Fruit fly (Drosophila melanogaster) whole organism, embryonic: Measurements from ENCODE around the gene Coq5.
A peak's percentile ranks its signal among the peaks of the same experiment; 100 is the strongest.

Experiments used
- Ada2b ChIP-seq: fragments of 200-800 bp; sonication (Bioruptor generic); IDR thresholded peaks from 2 replicates; pipeline ENCODE4 v1.3.6; 2022; ENCODE audit warnings: missing biosample characterization, missing genetic modification characterization
- Adf1 ChIP-seq: fragments of 200-800 bp; sonication (Bioruptor generic); IDR thresholded peaks from 2 replicates; pipeline ENCODE4 v1.3.6; 2022; ENCODE audit warnings: missing biosample characterization, missing genetic modification characterization
- Aef1 ChIP-seq: fragments of 200-800 bp; sonication (Bioruptor generic); IDR thresholded peaks from 3 replicates; pipeline ENCODE4 v1.3.6; 2022; ENCODE audit warnings: missing biosample characterization, missing genetic modification characterization
- Atf6 ChIP-seq: fragments of 200-800 bp; sonication (Bioruptor generic); IDR thresholded peaks from 2 replicates; pipeline ENCODE4 v1.3.6; 2022; ENCODE audit warnings: missing biosample characterization, missing genetic modification characterization
- Bgb ChIP-seq: fragments of 200-800 bp; sonication (Bioruptor generic); IDR thresholded peaks from 2 replicates; pipeline ENCODE4 v1.3.6; 2022; ENCODE audit warnings: missing biosample characterization, missing genetic modification characterization; ENCODE audit not compliant: partially characterized antibody
- CG11695 ChIP-seq: fragments of 200-800 bp; sonication (Bioruptor generic); IDR thresholded peaks from 3 replicates; pipeline ENCODE4 v1.3.6; 2022; ENCODE audit warnings: missing biosample characterization, missing genetic modification characterization
- CG12071 ChIP-seq: fragments of 200-800 bp; sonication (Bioruptor generic); optimal IDR thresholded peaks from 3 replicates; lab custom pipeline; 2018; ENCODE audit warnings: missing biosample characterization, mild to moderate bottlenecking, missing genetic modification characterization
- CG13287 ChIP-seq: fragments of 200-800 bp; sonication (Bioruptor generic); IDR thresholded peaks from 2 replicates; pipeline ENCODE4 v1.3.6; 2022; ENCODE audit warnings: missing biosample characterization, missing genetic modification characterization; ENCODE audit not compliant: partially characterized antibody
- CG14965 ChIP-seq: fragments of 200-800 bp; sonication (Bioruptor generic); optimal IDR thresholded peaks from 2 replicates; lab custom pipeline; 2016; ENCODE audit warnings: missing biosample characterization, missing genetic modification characterization, borderline replicate concordance
- CG1603 ChIP-seq: fragments of 200-800 bp; sonication (Bioruptor generic); optimal IDR thresholded peaks from 2 replicates; lab custom pipeline; 2019; ENCODE audit warnings: missing biosample characterization, mild to moderate bottlenecking, missing genetic modification characterization, moderate library complexity
- CG16779 ChIP-seq: fragments of 200-800 bp; sonication (Bioruptor generic); IDR thresholded peaks from 2 replicates; pipeline ENCODE4 v1.3.6; 2022; ENCODE audit warnings: missing biosample characterization, missing genetic modification characterization
- CG18599 ChIP-seq: fragments of 200-800 bp; sonication (Bioruptor generic); optimal IDR thresholded peaks from 3 replicates; lab custom pipeline; 2017; ENCODE audit warnings: missing biosample characterization, missing genetic modification characterization, mild to moderate bottlenecking, moderate library complexity, missing genetic modification reagents
- CG3407 ChIP-seq: fragments of 200-800 bp; sonication (Bioruptor generic); optimal IDR thresholded peaks from 2 replicates; lab custom pipeline; 2018; ENCODE audit warnings: missing biosample characterization, mild to moderate bottlenecking, missing genetic modification characterization
- CG34422 ChIP-seq: fragments of 200-800 bp; sonication (Bioruptor generic); IDR thresholded peaks from 3 replicates; pipeline ENCODE4 v1.3.6; 2022; ENCODE audit warnings: missing biosample characterization, missing genetic modification characterization
- CG3995 ChIP-seq: fragments of 200-800 bp; sonication (Bioruptor generic); optimal IDR thresholded peaks from 3 replicates; lab custom pipeline; 2016; ENCODE audit warnings: missing biosample characterization, missing genetic modification characterization
- CG4854 ChIP-seq: fragments of 200-800 bp; sonication (Bioruptor generic); optimal IDR thresholded peaks from 2 replicates; lab custom pipeline; 2016; ENCODE audit warnings: missing biosample characterization, missing genetic modification characterization, inconsistent platforms
- CG6813 ChIP-seq: fragments of 200-800 bp; sonication (Bioruptor generic); optimal IDR thresholded peaks from 2 replicates; lab custom pipeline; 2017; ENCODE audit warnings: missing biosample characterization, missing genetic modification characterization, mild to moderate bottlenecking, moderate library complexity, missing genetic modification reagents
- CG8089 ChIP-seq: fragments of 200-800 bp; sonication (Bioruptor generic); optimal IDR thresholded peaks from 3 replicates; lab custom pipeline; 2016; ENCODE audit warnings: missing biosample characterization, missing genetic modification characterization
- CG8388 ChIP-seq: fragments of 200-800 bp; sonication (Bioruptor generic); optimal IDR thresholded peaks from 2 replicates; lab custom pipeline; 2019; ENCODE audit warnings: missing biosample characterization, mild to moderate bottlenecking, missing genetic modification characterization, moderate library complexity
- CkIIα-i1 ChIP-seq: fragments of 200-800 bp; sonication (Bioruptor generic); IDR thresholded peaks from 2 replicates; pipeline ENCODE4 v1.3.6; 2022; ENCODE audit warnings: missing biosample characterization, missing genetic modification characterization
- ERR ChIP-seq: fragments of 200-800 bp; sonication (Bioruptor generic); optimal IDR thresholded peaks from 2 replicates; lab custom pipeline; 2016; ENCODE audit warnings: missing biosample characterization, missing genetic modification characterization
- Eip74EF ChIP-seq, 2 experiments: fragments of 200-800 bp in 1 of 2; fragments of >200 bp in 1 of 2; sonication (Bioruptor generic) in 1 of 2; optimal IDR thresholded peaks; 2 replicates each; lab custom pipeline; 2017 to 2019; ENCODE audit warnings: missing biosample characterization in 2 of 2, missing genetic modification characterization in 2 of 2, mild to moderate bottlenecking in 1 of 2, moderate library complexity in 1 of 2
- GATAe ChIP-seq: fragments of 200-800 bp; sonication (Bioruptor generic); conservative IDR thresholded peaks from 2 replicates; pipeline ENCODE4 v1.3.6; 2022; ENCODE audit warnings: missing biosample characterization, missing genetic modification characterization
- Gsc ChIP-seq: fragments of 200-800 bp; sonication (Bioruptor generic); IDR thresholded peaks from 2 replicates; pipeline ENCODE4 v1.3.6; 2022; ENCODE audit warnings: missing biosample characterization, missing genetic modification characterization
- Gug ChIP-seq: fragments of 200-800 bp; sonication (Bioruptor generic); IDR thresholded peaks from 4 replicates; pipeline ENCODE4 v1.3.6; 2022; ENCODE audit warnings: missing biosample characterization, missing genetic modification characterization
- Hand ChIP-seq: fragments of 200-800 bp; sonication (Bioruptor generic); optimal IDR thresholded peaks from 2 replicates; lab custom pipeline; 2017; ENCODE audit warnings: mild to moderate bottlenecking, missing biosample characterization, missing genetic modification reagents, missing genetic modification characterization
- HmgD ChIP-seq: fragments of 200-800 bp; sonication (Bioruptor generic); optimal IDR thresholded peaks from 3 replicates; lab custom pipeline; 2016; ENCODE audit warnings: missing biosample characterization, missing genetic modification characterization
- HmgZ ChIP-seq: fragments of 200-800 bp; sonication (Bioruptor generic); optimal IDR thresholded peaks from 2 replicates; lab custom pipeline; 2018; ENCODE audit warnings: missing biosample characterization, mild to moderate bottlenecking, missing genetic modification characterization
- MTF-1 ChIP-seq: fragments of 200-800 bp; sonication (Bioruptor generic); optimal IDR thresholded peaks from 2 replicates; lab custom pipeline; 2018; ENCODE audit warnings: missing biosample characterization, mild to moderate bottlenecking, missing genetic modification characterization, borderline replicate concordance
- Max ChIP-seq: fragments of 200-800 bp; sonication (Bioruptor generic); optimal IDR thresholded peaks from 2 replicates; lab custom pipeline; 2016; ENCODE audit warnings: missing biosample characterization, mild to moderate bottlenecking, missing genetic modification characterization
- Meics ChIP-seq: fragments of 200-800 bp; sonication (Bioruptor generic); optimal IDR thresholded peaks from 2 replicates; lab custom pipeline; 2017; ENCODE audit warnings: missing biosample characterization, mild to moderate bottlenecking, missing genetic modification characterization
- NK7.1 ChIP-seq: fragments of 200-800 bp; sonication (Bioruptor generic); optimal IDR thresholded peaks from 3 replicates; lab custom pipeline; 2016; ENCODE audit warnings: missing biosample characterization, missing genetic modification characterization
- Oli ChIP-seq: fragments of 200-800 bp; sonication (Bioruptor generic); optimal IDR thresholded peaks from 2 replicates; lab custom pipeline; 2018; ENCODE audit warnings: missing biosample characterization, mild to moderate bottlenecking, missing genetic modification characterization, moderate library complexity
- Six4 ChIP-seq: fragments of 200-800 bp; sonication (Bioruptor generic); optimal IDR thresholded peaks from 2 replicates; lab custom pipeline; 2016; ENCODE audit warnings: missing biosample characterization, missing genetic modification characterization
- Usf ChIP-seq: fragments of 200-800 bp; sonication (Bioruptor generic); optimal IDR thresholded peaks from 2 replicates; lab custom pipeline; 2017; ENCODE audit warnings: missing genotype, missing biosample characterization, missing genetic modification characterization
- aop ChIP-seq: fragments of 200-800 bp; sonication (Bioruptor generic); IDR thresholded peaks from 2 replicates; pipeline ENCODE4 v1.3.6; 2022; ENCODE audit warnings: missing biosample characterization, missing genetic modification characterization
- chinmo ChIP-seq: fragments of 200-800 bp; sonication (Bioruptor generic); IDR thresholded peaks from 4 replicates; pipeline ENCODE4 v1.3.6; 2022; ENCODE audit warnings: missing biosample characterization, missing genetic modification characterization; ENCODE audit not compliant: partially characterized antibody
- gcm2 ChIP-seq: fragments of 200-800 bp; sonication (Bioruptor generic); optimal IDR thresholded peaks from 2 replicates; lab custom pipeline; 2016; ENCODE audit warnings: missing biosample characterization, missing genetic modification characterization
- gt ChIP-seq: fragments of 200-800 bp; sonication (Bioruptor generic); IDR thresholded peaks from 2 replicates; pipeline ENCODE4 v1.3.6; 2022; ENCODE audit warnings: missing biosample characterization, missing genetic modification characterization
- jumu ChIP-seq: fragments of 200-800 bp; sonication (Bioruptor generic); optimal IDR thresholded peaks from 3 replicates; lab custom pipeline; 2016; ENCODE audit warnings: missing biosample characterization, missing genetic modification characterization
- lola ChIP-seq, 3 experiments: fragments of >200 bp in 2 of 3; fragments of 200-800 bp in 1 of 3; sonication (Bioruptor generic) in 1 of 3; optimal IDR thresholded peaks; 2 replicates each; lab custom pipeline; 2017 to 2019; ENCODE audit warnings: missing biosample characterization in 3 of 3, missing genetic modification characterization in 3 of 3, mild to moderate bottlenecking in 1 of 3, moderate library complexity in 1 of 3
- mld ChIP-seq: fragments of 200-800 bp; sonication (Bioruptor generic); IDR thresholded peaks from 3 replicates; pipeline ENCODE4 v1.3.6; 2022; ENCODE audit warnings: missing biosample characterization, missing genetic modification characterization; ENCODE audit not compliant: partially characterized antibody
- nerfin-2 ChIP-seq: fragments of 200-800 bp; sonication (Bioruptor generic); IDR thresholded peaks from 2 replicates; pipeline ENCODE4 v1.3.6; 2022; ENCODE audit warnings: missing biosample characterization, missing genetic modification characterization; ENCODE audit not compliant: partially characterized antibody
- org-1 ChIP-seq: fragments of 200-800 bp; sonication (Bioruptor generic); optimal IDR thresholded peaks from 2 replicates; lab custom pipeline; 2017; ENCODE audit warnings: missing biosample characterization, missing genetic modification characterization
- schlank ChIP-seq: fragments of 200-800 bp; sonication (Bioruptor generic); optimal IDR thresholded peaks from 2 replicates; lab custom pipeline; 2018; ENCODE audit warnings: missing biosample characterization, mild to moderate bottlenecking, missing genetic modification characterization
- shn ChIP-seq: fragments of 200-800 bp; sonication (Bioruptor generic); optimal IDR thresholded peaks from 3 replicates; lab custom pipeline; 2016; ENCODE audit warnings: missing biosample characterization, missing genetic modification characterization
- slp2 ChIP-seq: fragments of 200-800 bp; sonication (Bioruptor generic); optimal IDR thresholded peaks from 2 replicates; lab custom pipeline; 2016; ENCODE audit warnings: missing biosample characterization, missing genetic modification characterization
- ssp ChIP-seq: fragments of 200-800 bp; sonication (Bioruptor generic); IDR thresholded peaks from 2 replicates; pipeline ENCODE4 v1.3.6; 2022; ENCODE audit warnings: missing biosample characterization, missing genetic modification characterization
- wek ChIP-seq: fragments of 200-800 bp; sonication (Bioruptor generic); optimal IDR thresholded peaks from 3 replicates; lab custom pipeline; 2018; ENCODE audit warnings: missing biosample characterization, mild to moderate bottlenecking, missing genetic modification characterization, moderate library complexity
- zen ChIP-seq: fragments of 200-800 bp; sonication (Bioruptor generic); optimal IDR thresholded peaks from 3 replicates; lab custom pipeline; 2018; ENCODE audit warnings: missing biosample characterization, mild to moderate bottlenecking, missing genetic modification characterization, moderate library complexity
- zfh2 ChIP-seq: fragments of 200-800 bp; sonication (Bioruptor generic); optimal IDR thresholded peaks from 2 replicates; lab custom pipeline; 2016; ENCODE audit warnings: missing biosample characterization, missing genetic modification characterization

The Coq5 gene

DNA sequence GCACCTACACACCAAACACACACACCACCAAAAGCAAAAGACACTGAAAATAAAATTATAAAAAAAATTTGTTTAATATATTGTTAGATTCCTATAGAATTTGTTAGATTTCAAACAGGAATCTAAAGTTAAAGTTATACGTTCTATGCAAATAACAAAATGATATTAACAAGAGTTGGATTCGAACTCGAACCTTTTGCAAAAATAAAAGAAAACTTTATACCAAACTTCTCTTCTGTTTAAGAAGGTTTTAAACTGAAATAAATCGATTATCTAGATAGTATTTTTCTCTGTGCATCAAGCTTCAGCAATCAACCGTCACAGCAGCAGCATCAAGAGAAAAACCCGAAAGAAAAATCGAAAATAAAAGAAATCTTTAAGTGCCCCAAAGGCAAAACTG, 32.1 kb upstream of the Coq5 start (continued):
- peak; percentile 7 for TF ChIP-seq org-1 (GFP tag; lab: Kevin White, UChicago)
- TF ChIP-seq Meics (GFP tag; lab: Kevin White, UChicago): peak; percentile 22
- no peak for TF ChIP-seq Usf (GFP tag; lab: Kevin White, UChicago)
- TF ChIP-seq CG6813 (GFP tag; lab: Kevin White, UChicago): peak; percentile 12
- no peak for TF ChIP-seq CG14965 (GFP tag; lab: Kevin White, UChicago)
- no peak for TF ChIP-seq Adf1 (GFP tag; lab: Robert Waterston, UW)
- TF ChIP-seq zfh2: no peak
- TF ChIP-seq HmgD: no peak
- no peak for TF ChIP-seq CG16779 (GFP tag; lab: Robert Waterston, UW)
- TF ChIP-seq Six4: peak; percentile 6
- no peak for TF ChIP-seq GATAe (GFP tag; lab: Robert Waterston, UW)
- no peak for TF ChIP-seq shn (GFP tag; lab: Kevin White, UChicago)
- TF ChIP-seq Atf6 (GFP tag; lab: Robert Waterston, UW): no peak
- TF ChIP-seq gt (GFP tag; lab: Robert Waterston, UW): no peak
- TF ChIP-seq ERR (GFP tag; lab: Kevin White, UChicago): no peak
- no peak for TF ChIP-seq slp2 (GFP tag; lab: Kevin White, UChicago)
- no peak for TF ChIP-seq ssp
- TF ChIP-seq CG13287 (GFP tag; lab: Robert Waterston, UW): no peak
- TF ChIP-seq zen (tag; lab: Kevin White, UChicago): peak; percentile 4
- TF ChIP-seq CG18599 (GFP tag; lab: Kevin White, UChicago): peak; percentile 10
- TF ChIP-seq nerfin-2 (GFP tag; lab: Robert Waterston, UW): no peak
- TF ChIP-seq Bgb: no peak
- TF ChIP-seq Oli: peak; percentile 56
- no peak for TF ChIP-seq CG4854 (GFP tag; lab: Kevin White, UChicago)
- no peak for TF ChIP-seq Gug (GFP tag; lab: Robert Waterston, UW)
- no peak for TF ChIP-seq gcm2 (GFP tag; lab: Kevin White, UChicago)
- peak in 1 of 3 experiments; percentile 16 for TF ChIP-seq lola (GFP tag; optimal IDR thresholded peaks at IDR 0.05; lab: Kevin White, UChicago)
- no peak for TF ChIP-seq CG3407
- no peak for TF ChIP-seq CkIIα-i1 (GFP tag; lab: Robert Waterston, UW)
- TF ChIP-seq NK7.1: no peak
- no peak for TF ChIP-seq aop (GFP tag; lab: Robert Waterston, UW)
- no peak for TF ChIP-seq mld (GFP tag; lab: Robert Waterston, UW)
- TF ChIP-seq HmgZ: no peak
- peak in 1 of 2 experiments; percentile 2 for TF ChIP-seq Eip74EF (GFP tag; optimal IDR thresholded peaks at IDR 0.05; lab: Kevin White, UChicago)
- TF ChIP-seq Gsc: no peak
- TF ChIP-seq Aef1 (GFP tag; lab: Robert Waterston, UW): no peak
- TF ChIP-seq Max (GFP tag; lab: Kevin White, UChicago): no peak
- TF ChIP-seq Ada2b: no peak
- no peak for TF ChIP-seq CG3995
- TF ChIP-seq wek: no peak
- TF ChIP-seq CG34422 (GFP tag; lab: Robert Waterston, UW): no peak
- TF ChIP-seq CG12071 (GFP tag; lab: Kevin White, UChicago): no peak
- no peak for TF ChIP-seq schlank (tag; lab: Kevin White, UChicago)
- no peak for TF ChIP-seq CG11695 (GFP tag; lab: Robert Waterston, UW)
- TF ChIP-seq MTF-1 (GFP tag; lab: Kevin White, UChicago): no peak
- TF ChIP-seq Hand (GFP tag; lab: Kevin White, UChicago): no peak
- TF ChIP-seq CG1603: no peak
- peak; percentile 49 for TF ChIP-seq CG8388 (GFP tag; lab: Kevin White, UChicago)
- no peak for TF ChIP-seq chinmo (GFP tag; lab: Robert Waterston, UW)
- no peak for TF ChIP-seq jumu
- TF ChIP-seq CG8089 (GFP tag; lab: Kevin White, UChicago): no peak
